Worm (Caenorhabditis elegans) whole organism, L1 larva: Measurements from ENCODE around the gene F59E12.15.

ENCODE experiments used
- aly-2 ChIP-seq: fragments of 150-350 bp; optimal IDR thresholded peaks from 2 replicates; lab custom pipeline; 2014; ENCODE audit warnings: missing biosample characterization, missing genetic modification characterization
- ceh-82 ChIP-seq, 3 experiments: fragments of 150-350 bp in 1 of 3; sonication (generic microtip) in 2 of 3; optimal IDR thresholded peaks; 2 replicates each; lab custom pipeline; 2014 to 2017; ENCODE audit warnings: missing biosample characterization in 3 of 3, missing genetic modification characterization in 3 of 3
- dpl-1 ChIP-seq, 3 experiments: fragments of 150-350 bp in 2 of 3; sonication (generic microtip) in 1 of 3; optimal IDR thresholded peaks; 2 replicates each; lab custom pipeline; 2014 to 2017; ENCODE audit warnings: missing biosample characterization in 3 of 3, missing genetic modification characterization in 3 of 3, missing genetic modification reagents in 3 of 3
- efl-1 ChIP-seq, 4 experiments: fragments of 150-350 bp; optimal IDR thresholded peaks in 3 of 4; peaks in 1 of 4; 1 replicate in 1 of 4; 2 replicates in 3 of 4; lab custom pipeline; 2014; ENCODE audit warnings: missing biosample characterization in 2 of 4, missing genetic modification characterization in 2 of 4, missing genetic modification reagents in 2 of 4
- efl-3 ChIP-seq: fragments of 200-800 bp; sonication (Bioruptor generic); optimal IDR thresholded peaks from 2 replicates; lab custom pipeline; 2018; ENCODE audit warnings: mild to moderate bottlenecking, missing genetic modification characterization, missing compliant biosample characterization
- egl-13 ChIP-seq: sonication (generic microtip); optimal IDR thresholded peaks from 2 replicates; lab custom pipeline; 2016; ENCODE audit warnings: missing genotype, missing genetic modification reagents, missing genetic modification characterization, missing compliant biosample characterization
- elt-2 ChIP-seq: sonication (generic microtip); optimal IDR thresholded peaks from 2 replicates; lab custom pipeline; 2016; ENCODE audit warnings: missing genetic modification characterization, mild to moderate bottlenecking, inconsistent platforms, missing compliant biosample characterization, missing genetic modification reagents
- elt-3 ChIP-seq, 6 experiments: fragments of 150-350 bp in 1 of 6; sonication (generic microtip); optimal IDR thresholded peaks; 2 replicates each; lab custom pipeline; 2017 to 2018; ENCODE audit warnings: missing biosample characterization in 6 of 6, missing genetic modification characterization in 6 of 6, inconsistent platforms in 1 of 6
- fkh-10 ChIP-seq: sonication (generic microtip); optimal IDR thresholded peaks from 2 replicates; lab custom pipeline; 2017; ENCODE audit warnings: missing biosample characterization, missing genetic modification reagents, missing genetic modification characterization
- fkh-4 ChIP-seq: sonication (generic microtip); optimal IDR thresholded peaks from 2 replicates; lab custom pipeline; 2016; ENCODE audit warnings: missing compliant biosample characterization, missing genetic modification characterization, borderline replicate concordance
- grh-1 ChIP-seq: fragments of 200-800 bp; sonication (Bioruptor generic); IDR thresholded peaks from 2 replicates; pipeline ENCODE4 v1.3.6; 2022; ENCODE audit warnings: missing genetic modification reagents, missing genetic modification characterization, missing compliant biosample characterization
- hlh-4 ChIP-seq: sonication (generic microtip); optimal IDR thresholded peaks from 2 replicates; lab custom pipeline; 2016; ENCODE audit warnings: mild to moderate bottlenecking, missing genetic modification characterization, missing compliant biosample characterization
- isw-1 ChIP-seq: fragments of 200-800 bp; sonication (Bioruptor generic); IDR thresholded peaks from 2 replicates; pipeline ENCODE4 v1.3.6; 2022; ENCODE audit warnings: missing genetic modification characterization, missing compliant biosample characterization
- lin-13 ChIP-seq: fragments of 150-350 bp; optimal IDR thresholded peaks from 2 replicates; lab custom pipeline; 2014; ENCODE audit warnings: missing biosample characterization, missing genetic modification reagents, missing genetic modification characterization
- lin-35 ChIP-seq, 2 experiments: fragments of 150-350 bp; optimal IDR thresholded peaks; 2 replicates each; lab custom pipeline; 2014; ENCODE audit warnings: missing biosample characterization in 2 of 2, missing genetic modification characterization in 2 of 2, missing genetic modification reagents in 2 of 2
- lin-39 ChIP-seq: fragments of 150-350 bp; optimal IDR thresholded peaks from 2 replicates; lab custom pipeline; 2014; ENCODE audit warnings: missing biosample characterization, missing genetic modification reagents, missing genetic modification characterization
- lir-3 ChIP-seq: sonication (generic microtip); optimal IDR thresholded peaks from 2 replicates; lab custom pipeline; 2016; ENCODE audit warnings: mild to moderate bottlenecking, missing genetic modification characterization, moderate library complexity, missing compliant biosample characterization; ENCODE audit not compliant: poor library complexity
- lsy-2 ChIP-seq, 2 experiments: fragments of 150-350 bp; optimal IDR thresholded peaks; 2 replicates each; lab custom pipeline; 2014; ENCODE audit warnings: missing biosample characterization in 2 of 2, missing genetic modification characterization in 2 of 2
- mdl-1 ChIP-seq, 2 experiments: fragments of 150-350 bp; optimal IDR thresholded peaks; 2 replicates each; lab custom pipeline; 2014 to 2017; ENCODE audit warnings: missing biosample characterization in 2 of 2, missing genetic modification characterization in 2 of 2, inconsistent platforms in 1 of 2
- nhr-11 ChIP-seq: fragments of 150-350 bp; optimal IDR thresholded peaks from 2 replicates; lab custom pipeline; 2014; ENCODE audit warnings: missing biosample characterization, missing genetic modification characterization
- nhr-12 ChIP-seq: sonication (generic microtip); optimal IDR thresholded peaks from 2 replicates; lab custom pipeline; 2017; ENCODE audit warnings: missing biosample characterization, missing genetic modification characterization
- nhr-19 ChIP-seq: fragments of 200-800 bp; sonication (Bioruptor generic); conservative IDR thresholded peaks from 2 replicates; pipeline ENCODE4 v1.3.6; 2022; ENCODE audit warnings: missing genetic modification characterization, missing compliant biosample characterization
- nhr-20 ChIP-seq: sonication (generic microtip); optimal IDR thresholded peaks from 2 replicates; lab custom pipeline; 2016; ENCODE audit warnings: mild to moderate bottlenecking, missing genetic modification characterization, missing compliant biosample characterization
- nhr-28 ChIP-seq: fragments of 150-350 bp; optimal IDR thresholded peaks from 2 replicates; lab custom pipeline; 2014; ENCODE audit warnings: missing biosample characterization, missing genetic modification characterization
- nhr-47 ChIP-seq: sonication (generic microtip); optimal IDR thresholded peaks from 2 replicates; lab custom pipeline; 2016; ENCODE audit warnings: mild to moderate bottlenecking, missing genetic modification characterization, moderate library complexity, missing compliant biosample characterization
- nhr-71 ChIP-seq: sonication (generic microtip); optimal IDR thresholded peaks from 2 replicates; lab custom pipeline; 2016; ENCODE audit warnings: mild to moderate bottlenecking, missing genetic modification characterization, moderate library complexity, missing compliant biosample characterization
- nhr-77 ChIP-seq: fragments of 150-350 bp; optimal IDR thresholded peaks from 2 replicates; lab custom pipeline; 2014; ENCODE audit warnings: missing biosample characterization, missing genetic modification characterization
- nhr-85 ChIP-seq: sonication (generic microtip); peaks from one replicate; lab custom pipeline; 2016; ENCODE audit warnings: missing genetic modification characterization, inconsistent platforms, missing compliant biosample characterization
- nhr-90 ChIP-seq: sonication (generic microtip); optimal IDR thresholded peaks from 2 replicates; lab custom pipeline; 2016; ENCODE audit warnings: mild to moderate bottlenecking, missing genetic modification characterization, missing compliant biosample characterization; ENCODE audit not compliant: poor library complexity
- skn-1 ChIP-seq: fragments of 150-350 bp; optimal IDR thresholded peaks from 2 replicates; lab custom pipeline; 2014; ENCODE audit warnings: missing biosample characterization, missing genetic modification characterization
- snpc-4 ChIP-seq: fragments of 150-350 bp; optimal IDR thresholded peaks from 2 replicates; lab custom pipeline; 2014; ENCODE audit warnings: missing biosample characterization, missing genetic modification characterization
- sptf-1 ChIP-seq: fragments of 150-350 bp; optimal IDR thresholded peaks from 2 replicates; lab custom pipeline; 2014; ENCODE audit warnings: missing biosample characterization, missing genetic modification characterization
- tbx-2 ChIP-seq: sonication (generic microtip); optimal IDR thresholded peaks from 2 replicates; lab custom pipeline; 2016; ENCODE audit warnings: missing genetic modification characterization, missing compliant biosample characterization
- vab-15 ChIP-seq: sonication (generic microtip); optimal IDR thresholded peaks from 2 replicates; lab custom pipeline; 2017; ENCODE audit warnings: missing genotype, mild to moderate bottlenecking, missing genetic modification characterization, missing compliant biosample characterization
- xbp-1 ChIP-seq: sonication (generic microtip); optimal IDR thresholded peaks from 2 replicates; lab custom pipeline; 2016; ENCODE audit warnings: missing genetic modification characterization, missing compliant biosample characterization
- ztf-11 ChIP-seq, 2 experiments: sonication (generic microtip); optimal IDR thresholded peaks; 2 replicates each; lab custom pipeline; 2016 to 2017; ENCODE audit warnings: missing genetic modification characterization in 2 of 2, missing biosample characterization in 1 of 2, missing compliant biosample characterization in 1 of 2
- ztf-4 ChIP-seq: fragments of 150-350 bp; optimal IDR thresholded peaks from 2 replicates; lab custom pipeline; 2014; ENCODE audit warnings: missing biosample characterization, missing genetic modification characterization

The F59E12.15 gene

DNA sequence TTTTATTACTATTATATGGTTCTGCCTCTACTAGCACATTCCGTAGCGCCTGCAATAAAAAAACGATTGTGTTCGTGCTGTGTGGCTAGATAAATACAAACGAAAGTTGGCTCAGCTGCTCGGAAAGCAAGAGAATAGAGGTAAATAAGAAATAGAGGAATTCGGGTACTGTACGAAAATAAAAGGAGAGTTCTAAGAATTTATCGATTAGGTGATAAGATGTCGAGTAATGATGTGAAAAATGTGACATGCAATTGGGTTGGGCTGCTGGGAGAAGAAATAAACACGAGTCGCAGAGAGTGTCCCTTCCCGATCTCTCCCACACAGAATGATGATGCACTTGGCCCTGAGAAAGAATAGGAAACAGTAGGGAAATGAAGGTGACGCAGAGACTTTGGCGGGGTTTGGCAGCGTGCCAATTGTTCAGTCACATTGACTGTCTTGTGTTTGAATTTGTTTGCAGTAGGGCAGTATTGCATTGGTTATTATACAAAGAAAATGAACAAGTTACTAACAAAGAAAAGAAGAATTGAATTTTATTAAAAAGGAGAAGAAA, 34.7 kb downstream of the F59E12.15 start, which contains the start of gene cdc-14 (continued):
- TF ChIP-seq mdl-1 (tag; optimal IDR thresholded peaks at IDR 0.05; lab: Kevin White, UChicago) (peak in 1 of 2 experiments; percentile 87), nhr-28 (no peak), ztf-11 (tag; optimal IDR thresholded peaks at IDR 0.05; lab: Kevin White, UChicago) (no peak), fkh-4 (tag; lab: Kevin White, UChicago) (no peak), nhr-20 (tag; lab: Kevin White, UChicago) (peak; percentile 91), sptf-1 (tag; lab: Kevin White, UChicago) (no peak), nhr-77 (tag; lab: Kevin White, UChicago) (peak; percentile 59), nhr-47 (tag; lab: Kevin White, UChicago) (peak; percentile 61), nhr-19 (peak; percentile 76), elt-3 (tag; optimal IDR thresholded peaks at IDR 0.05; lab: Kevin White, UChicago) (peak in 2 of 6 experiments; percentile 39 to 73), lin-35 (GFP tag; optimal IDR thresholded peaks at IDR 0.05; lab: Kevin White, UChicago) (peak; percentile 70 to 86), skn-1 (peak; percentile 63), lin-39 (tag; lab: Kevin White, UChicago) (peak; percentile 8), nhr-90 (tag; lab: Kevin White, UChicago) (peak; percentile 64), lsy-2 (tag; optimal IDR thresholded peaks at IDR 0.05; lab: Kevin White, UChicago) (peak; percentile 77 to 80), lin-13 (GFP tag; lab: Kevin White, UChicago) (peak; percentile 72), grh-1 (0 out of 2 replicates have a peak, but pooled peaks have one; percentile 8), tbx-2 (peak; percentile 79), elt-2 (tag; lab: Kevin White, UChicago) (peak; percentile 33), nhr-12 (tag; lab: Kevin White, UChicago) (no peak), dpl-1 (GFP tag; optimal IDR thresholded peaks at IDR 0.05; lab: Kevin White, UChicago) (peak; percentile 72 to 81 (median 77)), hlh-4 (tag; lab: Kevin White, UChicago) (no peak), egl-13 (tag; lab: Kevin White, UChicago) (no peak), ztf-4 (tag; lab: Kevin White, UChicago) (peak; percentile 64), xbp-1 (tag; lab: Kevin White, UChicago) (peak; percentile 57), ceh-82 (tag; optimal IDR thresholded peaks at IDR 0.05; lab: Kevin White, UChicago) (peak in 1 of 3 experiments; percentile 36), nhr-85 (tag; lab: Kevin White, UChicago) (peak; percentile 90), vab-15 (tag; lab: Kevin White, UChicago) (peak; percentile 56)

DNA sequence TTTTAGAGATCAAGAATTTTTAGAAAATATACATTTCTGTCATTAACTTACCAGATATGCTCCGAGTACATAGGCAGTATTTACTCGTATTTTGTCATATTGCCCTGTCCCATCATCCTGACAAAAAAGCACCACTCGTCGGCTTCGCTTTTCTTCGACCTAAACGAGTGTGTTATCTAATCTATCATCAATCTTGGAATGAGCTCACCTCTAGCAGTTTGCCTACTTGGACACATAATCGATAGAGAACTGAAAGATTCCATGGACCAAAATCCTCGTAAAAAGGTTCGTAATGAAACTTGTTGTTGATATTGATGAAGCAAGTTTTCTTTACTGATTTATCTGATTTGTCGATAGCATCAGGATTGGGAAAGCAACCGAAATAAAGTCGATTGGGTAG, 35.3 kb downstream of the F59E12.15 start:
- TF ChIP-seq snpc-4 (tag; lab: Kevin White, UChicago) (no peak), efl-3 (GFP tag; lab: Kevin White, UChicago) (no peak), lin-13 (GFP tag; lab: Kevin White, UChicago) (no peak), nhr-85 (tag; lab: Kevin White, UChicago) (peak; percentile 72), nhr-71 (tag; lab: Kevin White, UChicago) (no peak), isw-1 (no peak)

DNA sequence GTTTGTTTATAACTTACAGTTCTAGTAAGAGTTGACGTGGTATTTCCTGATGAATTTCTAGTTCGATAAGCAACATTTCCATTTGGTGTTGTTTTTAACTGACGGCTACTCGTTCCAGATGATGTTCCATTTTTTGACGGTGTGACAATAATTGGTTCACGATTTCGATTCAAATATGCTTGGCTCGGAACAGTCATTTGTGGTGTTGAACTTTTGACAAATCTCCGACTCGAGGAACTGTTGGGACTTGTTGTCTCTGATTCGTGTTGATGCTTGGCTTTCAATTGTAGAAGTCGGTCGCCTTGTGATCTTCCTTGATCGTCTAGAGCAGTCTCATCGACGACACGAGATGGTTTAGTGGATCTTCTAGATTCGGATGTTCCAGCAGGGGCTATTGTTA, 36.6 kb downstream of the F59E12.15 start:
- no peak for TF ChIP-seq ztf-11 (tag; optimal IDR thresholded peaks at IDR 0.05; lab: Kevin White, UChicago)
- TF ChIP-seq vab-15 (tag; lab: Kevin White, UChicago): no peak
- TF ChIP-seq fkh-10: no peak
- no peak for TF ChIP-seq nhr-11 (tag; lab: Kevin White, UChicago)
- TF ChIP-seq lin-13 (GFP tag; lab: Kevin White, UChicago): no peak
- TF ChIP-seq tbx-2: no peak
- TF ChIP-seq nhr-28: no peak
- TF ChIP-seq nhr-85 (tag; lab: Kevin White, UChicago): peak; percentile 52
- no peak for TF ChIP-seq efl-1 (optimal IDR thresholded peaks at IDR 0.05; lab: Kevin White, UChicago)
- peak in 1 of 2 experiments; percentile 82 for TF ChIP-seq efl-1 (GFP tag; optimal IDR thresholded peaks at IDR 0.05 in 1 of 2; lab: Kevin White, UChicago)
- no peak for TF ChIP-seq aly-2 (tag; lab: Kevin White, UChicago)
- TF ChIP-seq lir-3 (tag; lab: Kevin White, UChicago): no peak
- TF ChIP-seq, all 84 proteins: peak for 2
